Worm (Caenorhabditis elegans) whole organism, L4 larva: ENCODE measurements around the gene F57C2.5.

Source experiments
- D1046.2 ChIP-seq: fragments of 200-800 bp; sonication (Bioruptor generic); IDR thresholded peaks from 2 replicates; pipeline ENCODE4 v1.3.6; 2022; ENCODE audit warnings: missing genetic modification characterization, missing compliant biosample characterization
- F10B5.3 ChIP-seq: sonication (generic microtip); optimal IDR thresholded peaks from 2 replicates; lab custom pipeline; 2016; ENCODE audit warnings: mild to moderate bottlenecking, missing genetic modification characterization, missing compliant biosample characterization
- F26F4.8 ChIP-seq: fragments of 200-800 bp; sonication (Bioruptor generic); conservative IDR thresholded peaks from 2 replicates; pipeline ENCODE4 v1.3.6; 2022; ENCODE audit warnings: missing genetic modification characterization, missing compliant biosample characterization
- F44E2.7 ChIP-seq: fragments of 200-800 bp; sonication (Bioruptor generic); IDR thresholded peaks from 2 replicates; pipeline ENCODE4 v2.1.2; 2022; ENCODE audit warnings: missing genetic modification characterization, missing compliant biosample characterization
- T20F7.1 ChIP-seq: fragments of 200-800 bp; sonication (Bioruptor generic); optimal IDR thresholded peaks from 2 replicates; lab custom pipeline; 2018; ENCODE audit warnings: mild to moderate bottlenecking, missing genetic modification characterization, missing compliant biosample characterization
- T26A8.4 ChIP-seq: fragments of 200-800 bp; sonication (Bioruptor generic); IDR thresholded peaks from 2 replicates; pipeline ENCODE4 v1.3.6; 2022; ENCODE audit warnings: missing genetic modification characterization, missing compliant biosample characterization
- Y5F2A.4 ChIP-seq: fragments of 200-800 bp; sonication (Bioruptor generic); optimal IDR thresholded peaks from 2 replicates; lab custom pipeline; 2018; ENCODE audit warnings: mild to moderate bottlenecking, missing genetic modification characterization, missing compliant biosample characterization
- ZK337.2 ChIP-seq: fragments of 200-800 bp; sonication (Bioruptor generic); IDR thresholded peaks from 2 replicates; pipeline ENCODE4 v1.3.6; 2022; ENCODE audit warnings: missing genetic modification reagents, missing genetic modification characterization, missing compliant biosample characterization
- aha-1 ChIP-seq: fragments of 150-350 bp; peaks from one replicate; lab custom pipeline; 2014; ENCODE audit warnings: missing biosample characterization, missing genetic modification characterization
- arid-1 ChIP-seq: fragments of 200-800 bp; sonication (Bioruptor generic); conservative IDR thresholded peaks from 2 replicates; pipeline ENCODE4 v1.3.6; 2022; ENCODE audit warnings: missing genetic modification reagents, missing genetic modification characterization, missing compliant biosample characterization
- ceh-28 ChIP-seq: fragments of 150-350 bp; optimal IDR thresholded peaks from 2 replicates; lab custom pipeline; 2014; ENCODE audit warnings: missing biosample characterization, missing genetic modification reagents, missing genetic modification characterization
- ceh-32 ChIP-seq: sonication (generic microtip); optimal IDR thresholded peaks from 2 replicates; lab custom pipeline; 2016; ENCODE audit warnings: mild to moderate bottlenecking, missing genetic modification characterization, missing compliant biosample characterization; ENCODE audit not compliant: poor library complexity
- ces-1 ChIP-seq: fragments of 150-350 bp; sonication (generic microtip); optimal IDR thresholded peaks from 4 replicates; lab custom pipeline; 2014; ENCODE audit warnings: missing biosample characterization, missing genetic modification reagents, missing genetic modification characterization
- daf-16 ChIP-seq, 3 experiments: sonication (generic microtip); optimal IDR thresholded peaks; 2 replicates each; lab custom pipeline; 2016 to 2017; ENCODE audit warnings: missing genetic modification characterization in 3 of 3, missing genetic modification reagents in 3 of 3, mild to moderate bottlenecking in 2 of 3, missing compliant biosample characterization in 2 of 3, missing biosample characterization in 1 of 3, moderate library complexity in 1 of 3
- daf-8 ChIP-seq: fragments of 200-800 bp; sonication (Bioruptor generic); IDR thresholded peaks from 2 replicates; pipeline ENCODE4 v1.3.6; 2022; ENCODE audit warnings: missing genetic modification characterization, missing compliant biosample characterization
- dmd-8 ChIP-seq: fragments of 200-800 bp; sonication (Bioruptor generic); IDR thresholded peaks from 2 replicates; pipeline ENCODE4 v1.3.6; 2022; ENCODE audit warnings: missing genetic modification characterization, missing compliant biosample characterization
- dmd-9 ChIP-seq: fragments of 200-800 bp; sonication (Bioruptor generic); IDR thresholded peaks from 2 replicates; pipeline ENCODE4 v1.3.6; 2022; ENCODE audit warnings: missing genetic modification reagents, missing genetic modification characterization, missing compliant biosample characterization
- egl-43 ChIP-seq: fragments of 200-800 bp; sonication (Bioruptor generic); IDR thresholded peaks from 2 replicates; pipeline ENCODE4 v1.3.6; 2022; ENCODE audit warnings: missing genetic modification reagents, missing genetic modification characterization, missing compliant biosample characterization
- gei-8 ChIP-seq: fragments of 200-800 bp; sonication (Bioruptor generic); optimal IDR thresholded peaks from 2 replicates; lab custom pipeline; 2018; ENCODE audit warnings: mild to moderate bottlenecking, missing genetic modification characterization, missing compliant biosample characterization
- hif-1 ChIP-seq, 2 experiments: sonication (generic microtip); optimal IDR thresholded peaks; 2 replicates each; lab custom pipeline; 2016 to 2017; ENCODE audit warnings: missing compliant biosample characterization in 2 of 2, missing genetic modification characterization in 2 of 2, missing genetic modification reagents in 2 of 2, missing genotype in 2 of 2, mild to moderate bottlenecking in 1 of 2
- hlh-30 ChIP-seq: sonication (generic microtip); optimal IDR thresholded peaks from 2 replicates; lab custom pipeline; 2017; ENCODE audit warnings: antibody characterized with exemption, mild to moderate bottlenecking, missing genetic modification characterization, missing compliant biosample characterization; ENCODE audit not compliant: insufficient read depth
- hmg-1.1 ChIP-seq: fragments of 200-800 bp; sonication (Bioruptor generic); IDR thresholded peaks from 2 replicates; pipeline ENCODE4 v1.3.6; 2022; ENCODE audit warnings: missing genetic modification reagents, missing genetic modification characterization, missing compliant biosample characterization
- lin-13 ChIP-seq: fragments of 150-350 bp; optimal IDR thresholded peaks from 2 replicates; lab custom pipeline; 2014; ENCODE audit warnings: missing biosample characterization, missing genetic modification reagents, missing genetic modification characterization
- lin-29 ChIP-seq: fragments of 200-800 bp; sonication (Bioruptor generic); IDR thresholded peaks from 2 replicates; pipeline ENCODE4 v1.3.6; 2022; ENCODE audit warnings: missing genetic modification reagents, missing genetic modification characterization, missing compliant biosample characterization
- lin-38 ChIP-seq: fragments of 200-800 bp; sonication (Bioruptor generic); IDR thresholded peaks from 2 replicates; pipeline ENCODE4 v1.3.6; 2022; ENCODE audit warnings: missing genetic modification reagents, missing genetic modification characterization, missing compliant biosample characterization
- lsy-2 ChIP-seq, 2 experiments: fragments of 150-350 bp in 1 of 2; sonication (generic microtip) in 1 of 2; optimal IDR thresholded peaks; 2 replicates each; lab custom pipeline; 2014 to 2017; ENCODE audit warnings: missing biosample characterization in 2 of 2, missing genetic modification characterization in 2 of 2
- madf-5 ChIP-seq, 2 experiments: fragments of 200-800 bp; sonication (Bioruptor generic); IDR thresholded peaks; 2 replicates each; pipeline ENCODE4 v1.3.6; 2022; ENCODE audit warnings: missing compliant biosample characterization in 2 of 2, missing genetic modification characterization in 2 of 2
- madf-9 ChIP-seq: fragments of 200-800 bp; sonication (Bioruptor generic); conservative IDR thresholded peaks from 2 replicates; pipeline ENCODE4 v1.3.6; 2022; ENCODE audit warnings: missing genetic modification reagents, missing genetic modification characterization, missing compliant biosample characterization
- mes-2 ChIP-seq: sonication (generic microtip); optimal IDR thresholded peaks from 2 replicates; lab custom pipeline; 2016; ENCODE audit warnings: missing genotype, mild to moderate bottlenecking, missing genetic modification characterization, missing compliant biosample characterization; ENCODE audit not compliant: poor library complexity, severe bottlenecking
- nhr-102 ChIP-seq: sonication (generic microtip); optimal IDR thresholded peaks from 2 replicates; lab custom pipeline; 2016; ENCODE audit warnings: mild to moderate bottlenecking, missing genetic modification characterization, moderate library complexity, missing compliant biosample characterization
- nhr-41 ChIP-seq: fragments of 200-800 bp; sonication (Bioruptor generic); IDR thresholded peaks from 2 replicates; pipeline ENCODE4 v1.3.6; 2022; ENCODE audit warnings: missing genetic modification reagents, missing genetic modification characterization, missing compliant biosample characterization
- nhr-42 ChIP-seq: fragments of 200-800 bp; sonication (Bioruptor generic); IDR thresholded peaks from 2 replicates; pipeline ENCODE4 v1.3.6; 2022; ENCODE audit warnings: missing genetic modification characterization, missing compliant biosample characterization
- nhr-48 ChIP-seq: sonication (generic microtip); optimal IDR thresholded peaks from 2 replicates; lab custom pipeline; 2016; ENCODE audit warnings: mild to moderate bottlenecking, missing genetic modification characterization, missing compliant biosample characterization
- nhr-76 ChIP-seq: fragments of 150-350 bp; optimal IDR thresholded peaks from 2 replicates; lab custom pipeline; 2014; ENCODE audit warnings: missing biosample characterization, missing genetic modification characterization
- nhr-77 ChIP-seq: fragments of 150-350 bp; optimal IDR thresholded peaks from 2 replicates; lab custom pipeline; 2014; ENCODE audit warnings: missing biosample characterization, missing genetic modification characterization
- pqm-1 ChIP-seq: sonication (generic microtip); optimal IDR thresholded peaks from 2 replicates; lab custom pipeline; 2017; ENCODE audit warnings: missing biosample characterization, missing genetic modification characterization
- snpc-1.2 ChIP-seq: fragments of 200-800 bp; sonication (Bioruptor generic); IDR thresholded peaks from 2 replicates; pipeline ENCODE4 v1.3.6; 2022; ENCODE audit warnings: missing genetic modification reagents, missing genetic modification characterization, missing compliant biosample characterization
- snpc-4 ChIP-seq: fragments of 150-350 bp; optimal IDR thresholded peaks from 2 replicates; lab custom pipeline; 2014; ENCODE audit warnings: missing biosample characterization, missing genetic modification characterization
- tra-1 ChIP-seq: fragments of 200-800 bp; sonication (Bioruptor generic); IDR thresholded peaks from 2 replicates; pipeline ENCODE4 v1.3.6; 2022; ENCODE audit warnings: missing genetic modification reagents, missing genetic modification characterization, missing compliant biosample characterization
- unc-130 ChIP-seq: sonication (generic microtip); optimal IDR thresholded peaks from 2 replicates; lab custom pipeline; 2016; ENCODE audit warnings: missing genetic modification reagents, missing genetic modification characterization, missing compliant biosample characterization
- zfp-2 ChIP-seq: sonication (generic microtip); optimal IDR thresholded peaks from 2 replicates; lab custom pipeline; 2016; ENCODE audit warnings: mild to moderate bottlenecking, missing genetic modification characterization, missing compliant biosample characterization
- zip-11 ChIP-seq: fragments of 200-800 bp; sonication (Bioruptor generic); IDR thresholded peaks from 2 replicates; pipeline ENCODE4 v1.3.6; 2022; ENCODE audit warnings: missing genetic modification characterization, missing compliant biosample characterization

The F57C2.5 gene

DNA sequence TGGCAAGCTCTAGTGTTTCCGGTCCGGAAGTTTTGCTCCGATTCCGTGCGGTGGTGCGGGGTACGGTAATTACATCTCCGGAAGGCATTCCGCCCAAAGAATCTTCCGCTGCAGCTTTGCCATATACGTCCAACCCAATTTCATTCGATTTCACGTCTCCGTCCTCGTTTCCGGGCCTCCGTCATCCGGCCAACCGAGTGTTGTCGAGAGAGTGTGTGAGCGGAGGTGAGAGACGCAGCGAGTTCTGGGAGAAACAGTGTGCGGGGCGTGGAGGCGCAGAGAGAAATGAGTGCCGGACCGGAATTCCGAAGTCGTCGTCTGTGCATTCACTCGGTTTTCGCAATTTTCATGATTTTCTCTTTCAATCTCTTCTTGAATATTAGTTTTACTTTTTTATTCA, 41.3 kb upstream of the F57C2.5 start (continued):
- no peak for TF ChIP-seq ceh-28
- TF ChIP-seq arid-1 (GFP tag; lab: Robert Waterston, UW) = no peak
- no peak for TF ChIP-seq ces-1 (GFP tag; lab: Kevin White, UChicago)
- no peak for TF ChIP-seq F10B5.3
- no peak for TF ChIP-seq lin-29 (GFP tag; lab: Robert Waterston, UW)
- TF ChIP-seq hmg-1.1 = peak; percentile 43; the same call in 1 of the 2 replicates
- TF ChIP-seq zip-11 (GFP tag; lab: Robert Waterston, UW) = no peak

DNA sequence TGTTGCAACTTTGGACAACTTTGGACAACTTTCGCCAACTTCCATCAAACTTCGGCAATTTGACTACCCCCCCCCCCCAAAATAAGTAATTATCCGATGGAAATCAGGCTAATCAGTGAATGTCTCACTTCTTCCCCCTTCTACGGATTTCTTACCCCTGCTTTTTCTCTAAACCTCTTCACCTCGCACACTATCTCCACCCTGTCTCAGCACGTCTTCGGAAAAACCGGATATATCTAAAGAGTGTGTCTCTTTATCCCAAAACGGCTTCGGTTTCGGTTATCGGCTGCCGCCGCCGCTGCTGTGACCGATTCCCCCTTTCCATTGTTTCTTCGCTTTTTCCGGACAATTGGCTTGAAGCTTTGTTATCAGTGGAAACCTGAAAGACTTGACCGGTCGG, 39.8 kb upstream of the F57C2.5 start:
- TF ChIP-seq hlh-30 (tag; lab: Kevin White, UChicago) (no peak), snpc-4 (tag; lab: Kevin White, UChicago) (no peak), aha-1 (tag; lab: Kevin White, UChicago) (peak; percentile 68), madf-9 (GFP tag; lab: Robert Waterston, UW) (no peak), nhr-102 (tag; lab: Kevin White, UChicago) (no peak), F26F4.8 (GFP tag; lab: Robert Waterston, UW) (no peak), daf-8 (GFP tag; lab: Robert Waterston, UW) (no peak)

- TF ChIP-seq nhr-77 (tag; lab: Kevin White, UChicago) = peak; percentile 32
- TF ChIP-seq ZK337.2 (GFP tag; lab: Robert Waterston, UW) = peak; percentile 69; the same call in 1 of the 2 replicates
- 0 out of 2 replicates have a peak, but pooled peaks have one; percentile 44 for TF ChIP-seq hmg-1.1
- TF ChIP-seq unc-130 (GFP tag; lab: Kevin White, UChicago) = peak; percentile 12
- peak; percentile 71 for TF ChIP-seq mes-2 (tag; lab: Kevin White, UChicago)
- peak; percentile 15 to 94 for TF ChIP-seq lsy-2 (tag; optimal IDR thresholded peaks at IDR 0.05; lab: Kevin White, UChicago)
- TF ChIP-seq lin-38 (GFP tag; lab: Robert Waterston, UW) = peak; percentile 48
- TF ChIP-seq hif-1 (tag; optimal IDR thresholded peaks at IDR 0.05; lab: Kevin White, UChicago) = peak in 1 of 2 experiments; percentile 32
- peak in 1 of 2 experiments; percentile 43; a peak in 1 of 4 replicates for TF ChIP-seq madf-5 (GFP tag; IDR thresholded peaks at IDR 0.05; lab: Robert Waterston, UW)
Measured at ce11 chrII:14563766-14564370, 35.8 kb upstream of the F57C2.5 start.

ce11 chrII:14561549-14562115, 33.6 kb upstream of the F57C2.5 start, which contains the start of gene mog-4:
Gene mog-4, minus strand, starts transcription at chrII:14561599.
- TF ChIP-seq egl-43 (GFP tag; lab: Robert Waterston, UW) = peak; percentile 98
- TF ChIP-seq daf-16 (GFP tag; optimal IDR thresholded peaks at IDR 0.05; lab: Kevin White, UChicago) = peak; percentile 70 to 92
- peak; percentile 76 for TF ChIP-seq daf-16 (tag; optimal IDR thresholded peaks at IDR 0.05; lab: Kevin White, UChicago)
- peak; percentile 77; the same call in 1 of the 2 replicates for TF ChIP-seq F44E2.7
- peak; percentile 98 for TF ChIP-seq nhr-41 (GFP tag; lab: Robert Waterston, UW)
- peak; percentile 57 for TF ChIP-seq ceh-32 (tag; lab: Kevin White, UChicago)
- TF ChIP-seq zfp-2 (tag; lab: Kevin White, UChicago) = peak; percentile 87
- TF ChIP-seq T20F7.1 (GFP tag; lab: Kevin White, UChicago) = peak; percentile 95
- peak; percentile 43 for TF ChIP-seq nhr-76 (tag; lab: Kevin White, UChicago)
- peak; percentile 64 for TF ChIP-seq Y5F2A.4
- peak; percentile 98 for TF ChIP-seq D1046.2 (GFP tag; lab: Robert Waterston, UW)
- TF ChIP-seq dmd-9 (GFP tag; lab: Robert Waterston, UW) = peak; percentile 100
- peak; percentile 100 for TF ChIP-seq tra-1
- TF ChIP-seq gei-8 (GFP tag; lab: Kevin White, UChicago) = peak; percentile 41
- peak; percentile 100 for TF ChIP-seq nhr-42 (GFP tag; lab: Robert Waterston, UW)
- peak; percentile 84 for TF ChIP-seq aha-1 (tag; lab: Kevin White, UChicago)
- peak; percentile 32 for TF ChIP-seq snpc-4 (tag; lab: Kevin White, UChicago)
- TF ChIP-seq F10B5.3 = peak; percentile 74
- peak; percentile 98 for TF ChIP-seq unc-130 (GFP tag; lab: Kevin White, UChicago)
- TF ChIP-seq snpc-1.2 (GFP tag; lab: Robert Waterston, UW) = peak; percentile 91
- TF ChIP-seq nhr-48 = peak; percentile 87
- TF ChIP-seq T26A8.4 (GFP tag; lab: Robert Waterston, UW) = peak; percentile 99
- TF ChIP-seq lin-13 (GFP tag; lab: Kevin White, UChicago) = peak; percentile 62
- TF ChIP-seq lin-29 (GFP tag; lab: Robert Waterston, UW) = peak; percentile 98
- peak; percentile 100 for TF ChIP-seq hmg-1.1
- TF ChIP-seq pqm-1 = peak; percentile 5
- peak; percentile 83 for TF ChIP-seq dmd-8
